Fruit fly (Drosophila melanogaster): ENCODE measurements around the gene Tektin-C.

Gene Tektin-C

DNA sequence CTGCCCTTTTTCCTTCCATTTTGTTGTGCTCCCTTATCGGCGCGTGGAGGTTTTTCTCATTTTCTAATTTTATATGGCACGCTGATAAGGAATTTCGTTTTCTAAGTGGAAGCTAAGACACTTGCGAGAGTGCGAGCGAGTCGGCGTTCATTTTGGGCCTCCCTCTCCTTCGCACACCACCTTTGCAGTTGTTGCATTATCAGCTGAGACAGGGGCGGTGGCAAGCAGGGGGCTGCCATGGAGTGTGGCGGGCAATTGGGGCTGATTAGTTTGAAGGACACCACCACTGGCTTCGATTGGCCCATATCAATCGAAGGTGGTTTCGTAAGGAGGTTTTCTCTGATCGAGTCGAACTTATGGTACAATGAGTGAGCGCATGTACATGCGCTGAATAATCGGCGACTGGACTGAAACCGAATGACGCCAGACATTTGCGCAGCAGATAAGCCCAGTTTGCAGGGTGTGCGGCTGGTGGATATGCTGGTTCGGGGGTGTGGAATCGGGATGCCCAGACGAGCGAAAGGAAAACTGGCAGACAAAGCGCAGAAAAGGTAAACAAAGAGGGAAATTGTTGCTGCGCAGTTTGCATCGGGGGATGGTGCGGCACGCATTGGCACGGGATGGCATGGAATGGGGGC lies 13.4 kb upstream of the Tektin-C start (continued):
- no peak for TF ChIP-seq CG8290 (GFP tag; optimal IDR thresholded peaks at IDR 0.05)
- peak in 1 of 2 experiments; percentile 5 for TF ChIP-seq CG8290 (tag; optimal IDR thresholded peaks at IDR 0.05)
- peak; percentile 80 for TF ChIP-seq Nf-YC (tag; optimal IDR thresholded peaks at IDR 0.05)
- no peak for TF ChIP-seq oc (tag; optimal IDR thresholded peaks at IDR 0.05)
- TF ChIP-seq Blimp-1 (GFP tag; optimal IDR thresholded peaks at IDR 0.05): no peak
- TF ChIP-seq exex (tag; optimal IDR thresholded peaks at IDR 0.05): peak; percentile 92
- TF ChIP-seq Hey (tag; optimal IDR thresholded peaks at IDR 0.05): peak; percentile 98
- peak; percentile 86 for TF ChIP-seq pros (GFP tag; optimal IDR thresholded peaks at IDR 0.05)
- no peak for TF ChIP-seq Gug (GFP tag; IDR thresholded peaks at IDR 0.05)
- no peak for TF ChIP-seq NK7.1 (GFP tag; optimal IDR thresholded peaks at IDR 0.05)
- peak; percentile 92 for TF ChIP-seq Aef1 (GFP tag; IDR thresholded peaks at IDR 0.05)
- peak; percentile 96 for TF ChIP-seq sug (tag; optimal IDR thresholded peaks at IDR 0.05)
- peak; percentile 29 for TF ChIP-seq HmgZ (tag; optimal IDR thresholded peaks at IDR 0.05)
- 0 out of 3 replicates have a peak, but pooled peaks have one; percentile 46 for TF ChIP-seq vnd (GFP tag; IDR thresholded peaks at IDR 0.05; ENCODE audit: partially characterized antibody)
- no peak for TF ChIP-seq CG1024 (GFP tag; IDR thresholded peaks at IDR 0.05)
- no peak for TF ChIP-seq Trl (optimal IDR thresholded peaks at IDR 0.05)
- no peak for TF ChIP-seq Trl (GFP tag; optimal IDR thresholded peaks at IDR 0.05)

DNA sequence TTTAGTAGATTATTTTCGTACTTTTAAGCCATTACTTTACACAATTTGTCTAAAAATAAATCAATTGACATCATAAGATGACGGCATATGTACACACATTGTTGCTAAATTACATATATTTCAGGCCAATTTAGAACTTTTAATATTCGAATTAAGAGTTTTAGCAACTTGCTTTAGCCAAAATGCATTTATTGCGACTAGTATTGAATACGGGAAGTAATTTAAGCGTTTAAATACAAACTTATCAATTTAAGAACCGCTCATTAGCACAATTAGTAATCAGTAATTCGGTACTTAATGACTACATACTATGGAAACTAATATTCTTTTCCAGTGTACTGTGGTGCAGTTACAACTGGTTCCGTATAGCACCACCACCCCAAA lies 12.8 kb upstream of the Tektin-C start:
- TF ChIP-seq HmgD (GFP tag; optimal IDR thresholded peaks at IDR 0.05): no peak
- TF ChIP-seq CG6854 (GFP tag; optimal IDR thresholded peaks at IDR 0.05): peak; percentile 25
- no peak for TF ChIP-seq CG1024 (GFP tag; IDR thresholded peaks at IDR 0.05)
- TF ChIP-seq CG17359 (tag; optimal IDR thresholded peaks at IDR 0.05): no peak
- no peak for TF ChIP-seq D (optimal IDR thresholded peaks at IDR 0.05)
- TF ChIP-seq D (GFP tag; optimal IDR thresholded peaks at IDR 0.05): peak; percentile 36
- TF ChIP-seq Hmr (GFP tag; optimal IDR thresholded peaks at IDR 0.05): peak; percentile 13
- TF ChIP-seq Nf-YC (tag; optimal IDR thresholded peaks at IDR 0.05): no peak
- no peak for TF ChIP-seq CG4730 (GFP tag; IDR thresholded peaks at IDR 0.05)
- no peak for TF ChIP-seq fd3F (GFP tag; optimal IDR thresholded peaks at IDR 0.05)
- no peak for TF ChIP-seq gsb (GFP tag; IDR thresholded peaks at IDR 0.05)
- TF ChIP-seq CG1603 (tag; optimal IDR thresholded peaks at IDR 0.05): peak; percentile 16
- TF ChIP-seq CG13424 (tag; optimal IDR thresholded peaks at IDR 0.05): peak; percentile 24
- no peak for TF ChIP-seq run (tag; optimal IDR thresholded peaks at IDR 0.05)
- TF ChIP-seq lbe (GFP tag; optimal IDR thresholded peaks at IDR 0.05): no peak
- no peak for TF ChIP-seq psq (GFP tag; optimal IDR thresholded peaks at IDR 0.05)
- TF ChIP-seq gcm2 (GFP tag; optimal IDR thresholded peaks at IDR 0.05): no peak
- peak; percentile 4 for TF ChIP-seq CG10209 (GFP tag; optimal IDR thresholded peaks at IDR 0.05)
- TF ChIP-seq CG18262 (tag; optimal IDR thresholded peaks at IDR 0.05): peak; percentile 74
- no peak for TF ChIP-seq sim (GFP tag; IDR thresholded peaks at IDR 0.05)
- TF ChIP-seq HLH4C (GFP tag; IDR thresholded peaks at IDR 0.05; ENCODE audit: partially characterized antibody): no peak
- no peak for TF ChIP-seq wdn (GFP tag; IDR thresholded peaks at IDR 0.05)
- TF ChIP-seq Hr39 (optimal IDR thresholded peaks at IDR 0.05): no peak
- peak; percentile 0 for TF ChIP-seq CG2875 (GFP tag; optimal IDR thresholded peaks at IDR 0.05)
- no peak for TF ChIP-seq CG34422 (GFP tag; IDR thresholded peaks at IDR 0.05)
- TF ChIP-seq NFAT (GFP tag; IDR thresholded peaks at IDR 0.05): no peak
- TF ChIP-seq sisA (GFP tag; IDR thresholded peaks at IDR 0.05): 0 out of 2 replicates have a peak, but pooled peaks have one; percentile 22
- no peak for TF ChIP-seq slou (GFP tag; optimal IDR thresholded peaks at IDR 0.05)
- no peak for TF ChIP-seq Doc2 (GFP tag; IDR thresholded peaks at IDR 0.05)
- no peak for TF ChIP-seq tin (GFP tag; optimal IDR thresholded peaks at IDR 0.05)
- no peak for TF ChIP-seq ind (GFP tag; optimal IDR thresholded peaks at IDR 0.05)
- no peak for TF ChIP-seq CG42726 (GFP tag; IDR thresholded peaks at IDR 0.05; ENCODE audit: partially characterized antibody)
- no peak for TF ChIP-seq Dref (GFP tag; IDR thresholded peaks at IDR 0.05)
- TF ChIP-seq CG12744 (GFP tag; optimal IDR thresholded peaks at IDR 0.05): no peak
- TF ChIP-seq CG10654 (GFP tag; optimal IDR thresholded peaks at IDR 0.05): no peak
- TF ChIP-seq Fer2 (tag; optimal IDR thresholded peaks at IDR 0.05): no peak

Measured in whole organism, embryonic.